Fruit fly (Drosophila melanogaster): ENCODE results near the gene Cpr66D.

Gene Cpr66D

DNA sequence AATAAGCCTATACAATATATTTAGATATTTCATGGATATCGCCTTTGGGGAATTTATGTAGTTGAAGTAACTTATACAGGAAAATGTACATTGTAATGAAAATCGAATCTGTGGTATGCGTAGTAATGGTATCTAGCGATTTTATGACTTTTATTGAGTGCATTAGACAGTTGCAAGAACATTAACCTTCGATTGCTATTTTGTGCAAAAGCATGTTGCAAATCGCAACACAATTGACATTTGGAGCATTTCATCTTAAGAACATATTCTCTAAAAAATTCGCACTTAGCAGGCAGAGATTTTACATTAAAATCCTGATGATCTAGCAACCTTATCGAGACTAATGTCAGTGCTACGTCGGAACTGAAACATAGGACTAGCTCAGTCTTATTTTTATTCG, 20.7 kb upstream of the Cpr66D start, which contains the start of gene S-Lap2:
S-Lap2 (plus strand) TSS at position 301 of the 400 bp plus-strand sequence.
- TF ChIP-seq Crg-1 (GFP tag; optimal IDR thresholded peaks at IDR 0.05) (no peak), pad (GFP tag; optimal IDR thresholded peaks at IDR 0.05) (no peak), CG5204 (GFP tag; optimal IDR thresholded peaks at IDR 0.05) (no peak), CG11617 (GFP tag; optimal IDR thresholded peaks at IDR 0.05) (no peak)

DNA sequence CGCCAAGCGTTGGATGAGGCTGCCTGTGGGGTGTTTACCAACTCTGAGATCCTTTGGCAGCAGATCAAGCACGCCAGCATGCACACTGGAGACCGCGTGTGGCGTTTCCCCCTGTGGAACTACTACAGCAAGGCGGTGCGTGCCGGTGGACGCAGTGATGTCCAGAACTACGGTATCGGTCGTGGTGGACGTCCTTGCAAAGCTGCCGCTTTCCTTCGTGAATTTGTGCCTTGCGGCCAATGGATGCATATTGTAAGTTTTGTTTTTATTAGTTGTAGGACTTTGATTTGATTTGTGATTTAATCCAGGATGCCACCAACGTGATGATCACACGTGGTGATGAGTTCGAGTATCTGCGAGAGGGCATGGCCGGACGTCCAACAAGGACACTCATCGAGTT, 18.8 kb upstream of the Cpr66D start:
- TF ChIP-seq CG12768 (GFP tag; optimal IDR thresholded peaks at IDR 0.05) (no peak), cnc (optimal IDR thresholded peaks at IDR 0.05) (no peak), Hr96 (GFP tag; optimal IDR thresholded peaks at IDR 0.05) (no peak), bab1 (GFP tag; optimal IDR thresholded peaks at IDR 0.05) (no peak), Mnt (GFP tag; optimal IDR thresholded peaks at IDR 0.05) (no peak), pad (GFP tag; optimal IDR thresholded peaks at IDR 0.05) (no peak), toe (GFP tag; optimal IDR thresholded peaks at IDR 0.05) (no peak), tj (GFP tag; optimal IDR thresholded peaks at IDR 0.05) (no peak), Clk (GFP tag; optimal IDR thresholded peaks at IDR 0.05) (no peak), cic (GFP tag; optimal IDR thresholded peaks at IDR 0.05) (no peak), ovo (GFP tag; optimal IDR thresholded peaks at IDR 0.05) (no peak), CG33017 (tag; optimal IDR thresholded peaks at IDR 0.05) (no peak), CG7045 (GFP tag; optimal IDR thresholded peaks at IDR 0.05) (no peak), CG11617 (GFP tag; optimal IDR thresholded peaks at IDR 0.05) (no peak)

DNA sequence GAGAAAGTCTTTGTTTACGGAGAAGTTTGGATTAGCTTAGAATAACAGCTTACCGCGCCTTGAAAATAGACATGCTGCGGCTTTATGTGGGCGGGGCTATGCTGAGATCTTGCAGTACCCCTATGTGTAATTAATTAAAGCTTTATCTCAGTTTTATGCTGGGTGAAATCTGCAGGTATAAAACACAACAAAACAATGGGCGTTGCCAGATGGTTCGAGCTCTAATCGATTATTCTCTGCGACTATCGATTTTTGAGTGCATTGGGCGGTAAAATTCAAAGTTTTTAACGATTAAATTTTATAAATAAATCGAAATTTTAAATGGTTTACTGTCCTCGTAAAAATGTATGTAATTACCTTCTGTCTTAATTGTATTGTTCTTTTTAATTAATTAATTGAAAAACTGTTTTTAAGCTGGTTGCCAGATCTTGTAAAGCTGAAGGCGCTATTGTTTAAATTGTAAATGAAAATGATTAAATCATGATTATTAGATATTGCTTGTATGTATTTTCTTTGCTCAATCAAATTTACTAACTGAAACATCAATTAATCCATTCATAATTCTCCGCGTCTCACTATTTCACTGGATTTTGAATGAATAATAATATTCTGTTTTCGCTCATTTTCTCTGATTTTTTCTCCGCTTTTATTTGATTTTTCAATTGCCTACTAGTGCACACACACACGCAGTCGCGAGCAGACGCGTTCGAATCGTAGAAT, 16.4 kb upstream of the Cpr66D start, which contains the start of the genes GAPsec and Zasp66:
GAPsec (minus strand) TSS at position 200 of the 720 bp plus-strand sequence.
Zasp66 (plus strand) TSS at position 670 of the 720 bp plus-strand sequence.
- TF ChIP-seq kay (GFP tag; ENCODE audit: borderline replicate concordance) (peak; percentile 7), cnc (optimal IDR thresholded peaks at IDR 0.05) (no peak), CG5204 (GFP tag; optimal IDR thresholded peaks at IDR 0.05) (no peak), CG33017 (tag; optimal IDR thresholded peaks at IDR 0.05) (no peak), CG11617 (GFP tag; optimal IDR thresholded peaks at IDR 0.05) (no peak), CG7045 (GFP tag; optimal IDR thresholded peaks at IDR 0.05) (no peak), pad (GFP tag; optimal IDR thresholded peaks at IDR 0.05) (no peak), bab1 (GFP tag; optimal IDR thresholded peaks at IDR 0.05) (peak; percentile 23), CG14711 (tag; optimal IDR thresholded peaks at IDR 0.05) (no peak), Clk (GFP tag; optimal IDR thresholded peaks at IDR 0.05) (no peak), tj (GFP tag; optimal IDR thresholded peaks at IDR 0.05) (no peak), CG1620 (GFP tag; optimal IDR thresholded peaks at IDR 0.05) (no peak), toe (GFP tag; optimal IDR thresholded peaks at IDR 0.05) (no peak), CG7101 (tag; optimal IDR thresholded peaks at IDR 0.05) (no peak), Hr96 (GFP tag; optimal IDR thresholded peaks at IDR 0.05) (no peak)

DNA sequence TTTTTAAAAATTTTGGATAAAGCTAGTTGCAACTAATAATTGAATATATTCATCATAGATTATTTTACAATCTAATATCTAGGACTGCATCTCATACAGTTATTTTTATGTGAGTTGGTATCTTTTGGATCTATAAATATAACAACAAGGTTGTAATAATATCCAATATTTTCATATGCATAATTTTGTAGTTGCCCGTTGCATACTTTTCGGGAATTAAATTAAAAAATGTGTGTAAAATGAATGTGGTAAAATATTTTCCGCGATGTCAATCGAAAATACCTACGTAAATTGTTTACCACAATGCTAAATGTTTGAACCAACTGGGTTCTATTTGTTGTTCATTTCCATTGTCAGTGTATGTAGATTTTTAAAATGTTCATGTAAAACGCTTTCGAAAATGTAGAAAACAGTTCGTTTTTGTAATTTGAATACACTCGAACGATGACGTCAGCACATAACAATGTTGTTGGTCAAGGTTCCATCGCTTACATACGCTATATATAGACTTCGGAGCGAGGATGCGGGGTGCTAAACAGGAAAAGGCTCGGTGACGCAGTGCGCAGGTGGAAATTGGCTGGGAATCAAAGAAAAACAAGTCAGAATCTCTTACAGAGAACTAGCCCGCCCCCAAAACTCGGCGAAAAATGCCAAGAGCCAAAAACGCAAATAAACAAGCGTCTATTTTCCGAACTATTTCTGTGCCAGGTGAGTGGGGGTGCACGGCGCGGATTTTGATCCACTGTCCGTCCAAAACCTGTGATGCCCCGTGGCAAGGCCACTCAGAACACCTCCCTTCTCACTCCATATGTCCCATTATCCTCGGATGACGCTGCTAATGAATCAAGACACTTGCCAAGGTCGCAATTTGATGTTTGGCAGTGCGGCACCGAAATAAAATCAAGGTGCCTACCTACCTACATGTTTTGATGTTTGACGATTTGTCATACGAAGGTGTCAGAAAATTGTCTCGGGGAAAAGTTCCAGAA, 12.1 kb upstream of the Cpr66D start:
- peak; percentile 60 for TF ChIP-seq kay (GFP tag; ENCODE audit: borderline replicate concordance)
- peak; percentile 11 for TF ChIP-seq CG5204 (GFP tag; optimal IDR thresholded peaks at IDR 0.05)
- TF ChIP-seq CG11617 (GFP tag; optimal IDR thresholded peaks at IDR 0.05): peak; percentile 80
- peak; percentile 43 for TF ChIP-seq Mnt (GFP tag; optimal IDR thresholded peaks at IDR 0.05)
- no peak for TF ChIP-seq ovo (GFP tag; optimal IDR thresholded peaks at IDR 0.05)
- TF ChIP-seq tj (GFP tag; optimal IDR thresholded peaks at IDR 0.05): no peak
- peak; percentile 33 for TF ChIP-seq CG7101 (tag; optimal IDR thresholded peaks at IDR 0.05)
- peak; percentile 37 for TF ChIP-seq Hr96 (GFP tag; optimal IDR thresholded peaks at IDR 0.05)
- no peak for TF ChIP-seq bab1 (GFP tag; optimal IDR thresholded peaks at IDR 0.05)

DNA sequence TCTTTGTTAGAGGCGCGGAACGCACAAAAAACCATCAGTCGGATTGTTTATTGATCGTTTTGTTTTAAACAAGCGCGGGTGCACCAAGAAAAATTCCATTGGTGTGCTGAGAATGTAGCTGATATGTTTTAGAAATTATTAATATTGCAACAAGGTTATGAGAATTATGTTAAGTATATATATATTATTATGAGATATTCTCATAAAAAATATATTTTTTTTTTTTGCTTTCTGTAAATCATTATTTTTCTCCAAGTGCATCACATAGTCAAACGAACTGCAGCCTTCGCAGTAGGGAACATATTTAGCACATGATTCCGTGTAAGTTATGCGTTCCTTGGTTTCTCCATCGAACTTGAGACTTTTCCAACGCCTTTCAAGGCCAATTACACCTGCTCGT, 11.3 kb upstream of the Cpr66D start:
- TF ChIP-seq CG7101 (tag; optimal IDR thresholded peaks at IDR 0.05) (no peak), CG11617 (GFP tag; optimal IDR thresholded peaks at IDR 0.05) (no peak), pad (GFP tag; optimal IDR thresholded peaks at IDR 0.05) (no peak), ovo (GFP tag; optimal IDR thresholded peaks at IDR 0.05) (no peak), CG1620 (GFP tag; optimal IDR thresholded peaks at IDR 0.05) (no peak), Clk (GFP tag; optimal IDR thresholded peaks at IDR 0.05) (no peak), Crg-1 (GFP tag; optimal IDR thresholded peaks at IDR 0.05) (no peak), CG12768 (GFP tag; optimal IDR thresholded peaks at IDR 0.05) (no peak), cnc (optimal IDR thresholded peaks at IDR 0.05) (no peak)

DNA sequence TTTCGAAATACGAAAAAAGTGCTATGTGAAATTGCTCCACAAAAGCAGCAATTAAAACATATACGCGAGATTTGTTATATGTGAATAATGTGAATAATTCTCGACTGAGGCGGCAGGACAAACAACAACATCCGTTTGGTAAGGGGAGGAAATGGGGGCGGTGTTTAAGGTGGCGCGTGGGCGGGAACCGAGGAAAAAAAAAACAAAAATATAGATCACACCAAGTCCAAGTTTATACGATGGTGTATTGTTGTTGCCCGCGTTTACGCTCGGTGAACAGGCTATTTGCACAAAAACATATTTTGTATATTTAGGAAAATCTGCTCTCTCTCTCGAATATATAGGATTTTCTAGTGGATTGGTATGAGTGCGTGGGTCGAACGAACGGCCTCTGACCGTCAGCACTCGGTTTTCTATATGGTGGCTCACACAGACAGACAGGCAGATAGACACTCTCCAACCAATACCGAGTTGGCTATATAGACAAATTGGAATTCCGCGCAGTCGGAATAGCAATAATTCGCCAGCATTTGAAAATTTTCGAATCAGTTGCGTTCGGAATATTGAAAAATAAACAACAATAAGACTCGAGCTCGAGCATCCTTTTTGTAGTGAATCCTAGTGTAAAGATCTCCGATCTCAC, 10.4 kb upstream of the Cpr66D start:
- no peak for TF ChIP-seq ovo (GFP tag; optimal IDR thresholded peaks at IDR 0.05)
- peak; percentile 38 for TF ChIP-seq kay (GFP tag; ENCODE audit: borderline replicate concordance)

Data from whole organism, adult.